Worm (Caenorhabditis elegans): ENCODE measurements around the gene ZK632.12.

The ZK632.12 gene

ce11 chrIII:9817087-9817612 lies 13.5 kb upstream of the ZK632.12 start, which contains the start of gene cnx-1:
Gene cnx-1 (minus strand): TSS chrIII:9817137.
- no peak for TF ChIP-seq zip-8 (tag; optimal IDR thresholded peaks at IDR 0.05)
- no peak for TF ChIP-seq tbx-8 (GFP tag; optimal IDR thresholded peaks at IDR 0.05)
- no peak for TF ChIP-seq ztf-11 (tag; optimal IDR thresholded peaks at IDR 0.05)
- TF ChIP-seq ces-1 (GFP tag; optimal IDR thresholded peaks at IDR 0.05), result peak; percentile 4
- TF ChIP-seq elt-1 (tag; optimal IDR thresholded peaks at IDR 0.05; ENCODE audit: borderline replicate concordance, insufficient read depth), result no peak
- peak; percentile 67 for TF ChIP-seq cnd-1 (tag; optimal IDR thresholded peaks at IDR 0.05)
- no peak for TF ChIP-seq unc-39 (tag; optimal IDR thresholded peaks at IDR 0.05)
- no peak for TF ChIP-seq flh-1 (GFP tag; optimal IDR thresholded peaks at IDR 0.05)
- peak; percentile 73 for TF ChIP-seq mls-2 (tag; optimal IDR thresholded peaks at IDR 0.05)
- TF ChIP-seq snpc-4 (tag; optimal IDR thresholded peaks at IDR 0.05), result no peak
- peak; percentile 8 for TF ChIP-seq mep-1 (tag; optimal IDR thresholded peaks at IDR 0.05)
- TF ChIP-seq blmp-1 (tag; optimal IDR thresholded peaks at IDR 0.05), result no peak
- TF ChIP-seq elt-3 (tag; optimal IDR thresholded peaks at IDR 0.05), result no peak
- no peak for TF ChIP-seq sem-2 (GFP tag; optimal IDR thresholded peaks at IDR 0.05)
- no peak for TF ChIP-seq pha-4 (tag; optimal IDR thresholded peaks at IDR 0.05)
- TF ChIP-seq unc-62 (GFP tag; optimal IDR thresholded peaks at IDR 0.05), result peak; percentile 38
- no peak for TF ChIP-seq drap-1 (GFP tag; optimal IDR thresholded peaks at IDR 0.05)
- no peak for TF ChIP-seq ceh-83 (GFP tag; optimal IDR thresholded peaks at IDR 0.05)
- no peak for TF ChIP-seq bed-3 (GFP tag; optimal IDR thresholded peaks at IDR 0.05)
- TF ChIP-seq nhr-76 (tag; optimal IDR thresholded peaks at IDR 0.05), result no peak
- TF ChIP-seq ceh-39 (tag; optimal IDR thresholded peaks at IDR 0.05), result no peak
- peak; percentile 84 for TF ChIP-seq nhr-2 (tag; optimal IDR thresholded peaks at IDR 0.05)
- no peak for TF ChIP-seq mab-5 (tag; optimal IDR thresholded peaks at IDR 0.05)
- TF ChIP-seq M03D4.4 (tag; optimal IDR thresholded peaks at IDR 0.05), result no peak
- TF ChIP-seq nhr-237 (tag; optimal IDR thresholded peaks at IDR 0.05), result no peak
- peak; percentile 16 for TF ChIP-seq lin-32 (GFP tag; optimal IDR thresholded peaks at IDR 0.05)
- TF ChIP-seq unc-120 (tag; optimal IDR thresholded peaks at IDR 0.05; ENCODE audit: poor library complexity, severe bottlenecking), result peak; percentile 30
- TF ChIP-seq lin-13 (tag; optimal IDR thresholded peaks at IDR 0.05), result no peak
- TF ChIP-seq sptf-1 (tag; optimal IDR thresholded peaks at IDR 0.05), result peak; percentile 29
- peak; percentile 34 for TF ChIP-seq ham-2 (GFP tag; optimal IDR thresholded peaks at IDR 0.05)
- no peak for TF ChIP-seq nhr-12 (tag; optimal IDR thresholded peaks at IDR 0.05)
- no peak for TF ChIP-seq nhr-28 (tag; optimal IDR thresholded peaks at IDR 0.05)
- TF ChIP-seq ceh-43 (GFP tag; optimal IDR thresholded peaks at IDR 0.05), result no peak
- TF ChIP-seq lsy-2 (tag; optimal IDR thresholded peaks at IDR 0.05), result no peak

- no peak for TF ChIP-seq elt-3 (tag; optimal IDR thresholded peaks at IDR 0.05)
- peak; percentile 81 for TF ChIP-seq lsy-2 (tag; optimal IDR thresholded peaks at IDR 0.05)
- no peak for TF ChIP-seq blmp-1 (tag; optimal IDR thresholded peaks at IDR 0.05)
Observed at ce11 chrIII:9817894-9818293, 12.7 kb upstream of the ZK632.12 start.

- TF ChIP-seq ham-2 (GFP tag; optimal IDR thresholded peaks at IDR 0.05), result no peak
- TF ChIP-seq blmp-1 (tag; optimal IDR thresholded peaks at IDR 0.05), result no peak
- TF ChIP-seq ceh-83 (GFP tag; optimal IDR thresholded peaks at IDR 0.05), result no peak
- no peak for TF ChIP-seq elt-1 (tag; optimal IDR thresholded peaks at IDR 0.05; ENCODE audit: borderline replicate concordance, insufficient read depth)
- no peak for TF ChIP-seq nhr-12 (tag; optimal IDR thresholded peaks at IDR 0.05)
- TF ChIP-seq lsy-2 (tag; optimal IDR thresholded peaks at IDR 0.05), result peak; percentile 4
- TF ChIP-seq M03D4.4 (tag; optimal IDR thresholded peaks at IDR 0.05), result no peak
- no peak for TF ChIP-seq sem-2 (GFP tag; optimal IDR thresholded peaks at IDR 0.05)
- TF ChIP-seq nhr-28 (tag; optimal IDR thresholded peaks at IDR 0.05), result no peak
- TF ChIP-seq ces-1 (GFP tag; optimal IDR thresholded peaks at IDR 0.05), result no peak
- no peak for TF ChIP-seq ceh-39 (tag; optimal IDR thresholded peaks at IDR 0.05)
- TF ChIP-seq nhr-76 (tag; optimal IDR thresholded peaks at IDR 0.05), result no peak
- peak; percentile 49 for TF ChIP-seq mep-1 (tag; optimal IDR thresholded peaks at IDR 0.05)
- no peak for TF ChIP-seq flh-1 (GFP tag; optimal IDR thresholded peaks at IDR 0.05)
- TF ChIP-seq unc-62 (GFP tag; optimal IDR thresholded peaks at IDR 0.05), result no peak
- no peak for TF ChIP-seq nhr-2 (tag; optimal IDR thresholded peaks at IDR 0.05)
- TF ChIP-seq nhr-237 (tag; optimal IDR thresholded peaks at IDR 0.05), result no peak
- peak; percentile 23 for TF ChIP-seq pha-4 (tag; optimal IDR thresholded peaks at IDR 0.05)
- TF ChIP-seq ztf-11 (tag; optimal IDR thresholded peaks at IDR 0.05), result no peak
- no peak for TF ChIP-seq unc-120 (tag; optimal IDR thresholded peaks at IDR 0.05; ENCODE audit: poor library complexity, severe bottlenecking)
- TF ChIP-seq mls-2 (tag; optimal IDR thresholded peaks at IDR 0.05), result no peak
- peak; percentile 46 for TF ChIP-seq cnd-1 (tag; optimal IDR thresholded peaks at IDR 0.05)
- TF ChIP-seq sptf-1 (tag; optimal IDR thresholded peaks at IDR 0.05), result peak; percentile 37
- TF ChIP-seq snpc-4 (tag; optimal IDR thresholded peaks at IDR 0.05), result no peak
- TF ChIP-seq elt-3 (tag; optimal IDR thresholded peaks at IDR 0.05), result no peak
- no peak for TF ChIP-seq tbx-8 (GFP tag; optimal IDR thresholded peaks at IDR 0.05)
- TF ChIP-seq lin-13 (tag; optimal IDR thresholded peaks at IDR 0.05), result peak; percentile 14
- TF ChIP-seq bed-3 (GFP tag; optimal IDR thresholded peaks at IDR 0.05), result no peak
- no peak for TF ChIP-seq hlh-1 (tag; optimal IDR thresholded peaks at IDR 0.05)
- no peak for TF ChIP-seq lin-32 (GFP tag; optimal IDR thresholded peaks at IDR 0.05)
- no peak for TF ChIP-seq unc-39 (tag; optimal IDR thresholded peaks at IDR 0.05)
- no peak for TF ChIP-seq zip-8 (tag; optimal IDR thresholded peaks at IDR 0.05)
- no peak for TF ChIP-seq drap-1 (GFP tag; optimal IDR thresholded peaks at IDR 0.05)
- no peak for TF ChIP-seq ceh-43 (GFP tag; optimal IDR thresholded peaks at IDR 0.05)
- TF ChIP-seq mab-5 (tag; optimal IDR thresholded peaks at IDR 0.05), result no peak
Observed at ce11 chrIII:9818763-9819162, 11.8 kb upstream of the ZK632.12 start, which contains the start of gene panl-3. Gene panl-3 (plus strand): TSS chrIII:9819056.

Data from whole organism, mixed stage, embryonic.